Fruit fly (Drosophila melanogaster): Measurements from ENCODE around the gene CG17129.

CG17129 gene

DNA sequence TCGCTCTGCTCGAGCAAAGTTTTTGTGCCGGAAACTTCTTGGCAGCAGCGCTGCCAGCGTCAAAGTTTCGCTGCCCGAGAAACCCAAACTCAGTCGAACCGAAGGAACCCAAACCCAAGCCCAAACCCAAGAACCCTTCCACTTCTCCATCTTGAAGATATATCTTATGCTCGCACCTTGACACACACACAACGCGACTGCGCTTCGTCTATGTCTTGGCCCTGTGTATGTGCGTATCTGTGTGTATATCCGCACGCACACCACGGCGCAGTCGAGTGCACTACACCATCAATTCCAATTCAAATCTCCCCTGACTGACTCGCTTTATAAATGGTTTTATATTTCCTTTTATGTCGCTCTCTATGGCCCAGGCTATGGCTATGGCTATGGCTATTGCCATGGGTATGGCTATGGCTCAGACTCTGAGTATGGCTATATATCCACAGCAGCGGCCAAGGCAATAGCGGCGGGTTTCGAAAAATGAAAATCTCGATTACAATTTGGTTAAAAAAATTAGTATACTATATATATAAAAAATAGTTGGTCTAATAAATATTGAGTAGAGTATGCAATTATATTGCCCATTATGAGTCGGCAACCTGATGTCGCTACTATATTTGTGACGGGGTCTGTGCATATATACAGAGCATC lies 16.4 kb upstream of the CG17129 start (continued):
- TF ChIP-seq CG9876 (GFP tag; optimal IDR thresholded peaks at IDR 0.05) = peak; percentile 15
- TF ChIP-seq gem (tag; optimal IDR thresholded peaks at IDR 0.05) = peak; percentile 97
- TF ChIP-seq ftz-f1 (GFP tag; optimal IDR thresholded peaks at IDR 0.05) = peak; percentile 4
- TF ChIP-seq CG9797 (GFP tag; optimal IDR thresholded peaks at IDR 0.05) = peak; percentile 61
- TF ChIP-seq CG7839 (tag; optimal IDR thresholded peaks at IDR 0.05) = peak; percentile 97
- TF ChIP-seq CG15479 (GFP tag; optimal IDR thresholded peaks at IDR 0.05) = peak; percentile 52
- TF ChIP-seq slou (GFP tag; optimal IDR thresholded peaks at IDR 0.05) = peak; percentile 74
- peak; percentile 91 for TF ChIP-seq CG6765 (GFP tag; optimal IDR thresholded peaks at IDR 0.05)
- peak; percentile 89 for TF ChIP-seq Nf-YA (GFP tag; IDR thresholded peaks at IDR 0.05)
- TF ChIP-seq Hey (tag; optimal IDR thresholded peaks at IDR 0.05) = peak; percentile 40
- peak in 1 of 2 experiments; percentile 28 for TF ChIP-seq tll (GFP tag; optimal IDR thresholded peaks at IDR 0.05)
- peak; percentile 43 for TF ChIP-seq gro (GFP tag; optimal IDR thresholded peaks at IDR 0.05)
- peak; percentile 83 for TF ChIP-seq CG10462 (GFP tag; optimal IDR thresholded peaks at IDR 0.05)
- TF ChIP-seq Bdp1 (GFP tag; optimal IDR thresholded peaks at IDR 0.05) = peak; percentile 67
- TF ChIP-seq CG7928 (GFP tag; optimal IDR thresholded peaks at IDR 0.05) = peak; percentile 71
- TF ChIP-seq CG11247 (GFP tag; IDR thresholded peaks at IDR 0.05) = peak; percentile 94
- TF ChIP-seq CG5953 (GFP tag; IDR thresholded peaks at IDR 0.05) = peak; percentile 88
- peak; percentile 34 for TF ChIP-seq NC2α (GFP tag; optimal IDR thresholded peaks at IDR 0.05)
- no peak for TF ChIP-seq HmgD (GFP tag; optimal IDR thresholded peaks at IDR 0.05)
- no peak for TF ChIP-seq unc-4 (GFP tag; IDR thresholded peaks at IDR 0.05; ENCODE audit: partially characterized antibody)
- no peak for TF ChIP-seq zen2 (GFP tag; IDR thresholded peaks at IDR 0.05; ENCODE audit: partially characterized antibody)
- peak; percentile 29 for TF ChIP-seq Atf3 (GFP tag; optimal IDR thresholded peaks at IDR 0.05)
- peak; percentile 96 for TF ChIP-seq tgo (GFP tag; IDR thresholded peaks at IDR 0.05)
- no peak for TF ChIP-seq grn (GFP tag; optimal IDR thresholded peaks at IDR 0.05)
- TF ChIP-seq Nf-YC (tag; optimal IDR thresholded peaks at IDR 0.05) = peak; percentile 77

DNA sequence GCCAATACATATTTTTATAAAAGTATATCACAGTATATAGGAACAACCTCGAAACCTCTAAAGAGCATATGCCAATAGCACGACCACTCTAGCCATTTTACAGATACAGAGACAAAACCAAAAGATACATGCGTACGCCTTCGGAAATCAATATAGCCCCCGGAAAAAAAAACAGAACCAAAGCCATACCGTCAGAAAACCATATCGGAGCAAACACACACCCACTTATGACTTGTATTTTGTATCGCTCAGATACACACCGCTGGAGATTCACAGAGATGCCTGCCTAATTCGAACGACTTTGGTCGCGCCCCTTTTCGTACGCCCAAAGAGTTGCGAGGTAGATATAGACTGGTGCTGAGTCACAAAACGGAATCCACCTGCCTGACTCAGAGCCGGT lies 15.4 kb upstream of the CG17129 start:
- TF ChIP-seq CG8290 (GFP tag; optimal IDR thresholded peaks at IDR 0.05) (peak; percentile 80), CG8290 (tag; optimal IDR thresholded peaks at IDR 0.05) (no peak), CG2199 (GFP tag; IDR thresholded peaks at IDR 0.05) (peak; percentile 81; the same call in 2 of the 3 replicates), C15 (GFP tag; IDR thresholded peaks at IDR 0.05) (no peak), CG10209 (GFP tag; optimal IDR thresholded peaks at IDR 0.05) (no peak), CG9817 (tag; optimal IDR thresholded peaks at IDR 0.05) (no peak), CG13894 (tag; optimal IDR thresholded peaks at IDR 0.05) (peak; percentile 100), CG6791 (GFP tag; IDR thresholded peaks at IDR 0.05; ENCODE audit: partially characterized antibody) (peak; percentile 54; the same call in 1 of the 3 replicates), hkb (optimal IDR thresholded peaks at IDR 0.05) (no peak), hkb (GFP tag; IDR thresholded peaks at IDR 0.05) (no peak), sim (GFP tag; IDR thresholded peaks at IDR 0.05) (no peak), CG17328 (GFP tag; IDR thresholded peaks at IDR 0.05) (0 out of 2 replicates have a peak, but pooled peaks have one; percentile 16), vvl (GFP tag; IDR thresholded peaks at IDR 0.05) (0 out of 2 replicates have a peak, but pooled peaks have one; percentile 11), sr (GFP tag; IDR thresholded peaks at IDR 0.05) (peak; percentile 55; the same call in 2 of the 3 replicates), yki (optimal IDR thresholded peaks at IDR 0.05) (no peak)
